Worm (Caenorhabditis elegans): ENCODE measurements around the gene col-122.

DNA sequence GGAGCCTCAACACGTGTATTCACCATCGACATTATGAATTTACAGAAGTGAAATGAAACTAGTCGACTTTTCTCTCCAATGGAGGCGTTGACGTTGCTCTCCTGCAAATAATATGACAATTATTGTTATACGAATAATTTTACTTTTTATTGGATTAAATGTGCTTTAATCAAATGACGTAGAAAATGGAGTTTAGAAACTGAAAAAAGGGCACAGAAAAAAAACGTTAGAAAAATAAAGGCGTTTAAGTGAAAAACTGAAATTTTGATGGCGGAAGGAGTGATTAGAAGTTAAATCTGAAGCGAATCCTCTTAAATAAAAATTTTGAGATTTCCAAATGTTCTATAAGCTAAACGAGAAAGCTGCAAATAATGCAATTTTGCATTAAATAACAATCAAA lies 16.8 kb downstream of the col-122 start, which contains the start of gene npr-2:
- TF ChIP-seq dsc-1 (tag; optimal IDR thresholded peaks at IDR 0.05) (no peak), ama-1 (optimal IDR thresholded peaks at IDR 0.05) (no peak), nhr-237 (tag; optimal IDR thresholded peaks at IDR 0.05) (no peak), zag-1 (tag; optimal IDR thresholded peaks at IDR 0.05) (no peak), nhr-11 (tag; optimal IDR thresholded peaks at IDR 0.05) (no peak), nhr-47 (tag; optimal IDR thresholded peaks at IDR 0.05) (no peak), snpc-4 (tag; optimal IDR thresholded peaks at IDR 0.05) (no peak), efl-1 (optimal IDR thresholded peaks at IDR 0.05) (no peak), efl-1 (GFP tag; optimal IDR thresholded peaks at IDR 0.05 in 1 of 2) (no peak)

Measured in whole organism, L1 larva.